Worm (Caenorhabditis elegans): ENCODE results near the gene hacd-1.

hacd-1 gene

ce11 chrV:1450160-1450559 lies 10.0 kb upstream of the hacd-1 start, which contains the start of gene cnc-2:
TSS of gene cnc-2 (minus strand) at chrV:1450183.
- TF ChIP-seq sptf-1 (tag; optimal IDR thresholded peaks at IDR 0.05) (no peak), ztf-11 (tag; optimal IDR thresholded peaks at IDR 0.05) (no peak), drap-1 (GFP tag; optimal IDR thresholded peaks at IDR 0.05) (no peak), nhr-2 (tag; optimal IDR thresholded peaks at IDR 0.05) (no peak), blmp-1 (tag; optimal IDR thresholded peaks at IDR 0.05) (no peak), sem-2 (GFP tag; optimal IDR thresholded peaks at IDR 0.05) (no peak), nhr-237 (tag; optimal IDR thresholded peaks at IDR 0.05) (no peak), tbx-8 (GFP tag; optimal IDR thresholded peaks at IDR 0.05) (no peak)

- no peak for TF ChIP-seq sptf-1 (tag; optimal IDR thresholded peaks at IDR 0.05)
- TF ChIP-seq ces-1 (GFP tag; optimal IDR thresholded peaks at IDR 0.05), result no peak
Measured at ce11 chrV:1451334-1451733, 8.8 kb upstream of the hacd-1 start, which contains the start of gene srj-23. TSS of gene srj-23 (plus strand) at chrV:1451634.

- TF ChIP-seq nhr-237 (tag; optimal IDR thresholded peaks at IDR 0.05) (no peak), ceh-39 (tag; optimal IDR thresholded peaks at IDR 0.05) (no peak), sem-2 (GFP tag; optimal IDR thresholded peaks at IDR 0.05) (no peak), flh-1 (GFP tag; optimal IDR thresholded peaks at IDR 0.05) (no peak)
Measured at ce11 chrV:1454762-1455161, 5.4 kb upstream of the hacd-1 start, which contains the start of gene chil-14. TSS of gene chil-14 (plus strand) at chrV:1455062.

- TF ChIP-seq nhr-237 (tag; optimal IDR thresholded peaks at IDR 0.05) (no peak), zip-8 (tag; optimal IDR thresholded peaks at IDR 0.05) (no peak), lsy-2 (tag; optimal IDR thresholded peaks at IDR 0.05) (no peak), bed-3 (GFP tag; optimal IDR thresholded peaks at IDR 0.05) (no peak), lin-32 (GFP tag; optimal IDR thresholded peaks at IDR 0.05) (no peak), nhr-12 (tag; optimal IDR thresholded peaks at IDR 0.05) (no peak), nhr-76 (tag; optimal IDR thresholded peaks at IDR 0.05) (no peak), elt-3 (tag; optimal IDR thresholded peaks at IDR 0.05) (no peak), M03D4.4 (tag; optimal IDR thresholded peaks at IDR 0.05) (no peak), nhr-2 (tag; optimal IDR thresholded peaks at IDR 0.05) (no peak), flh-1 (GFP tag; optimal IDR thresholded peaks at IDR 0.05) (no peak), sptf-1 (tag; optimal IDR thresholded peaks at IDR 0.05) (no peak)
Measured at ce11 chrV:1455280-1455679, 4.9 kb upstream of the hacd-1 start.

- TF ChIP-seq nhr-28 (tag; optimal IDR thresholded peaks at IDR 0.05) (no peak), mep-1 (tag; optimal IDR thresholded peaks at IDR 0.05) (no peak), drap-1 (GFP tag; optimal IDR thresholded peaks at IDR 0.05) (no peak), M03D4.4 (tag; optimal IDR thresholded peaks at IDR 0.05) (no peak), unc-39 (tag; optimal IDR thresholded peaks at IDR 0.05) (no peak), mab-5 (tag; optimal IDR thresholded peaks at IDR 0.05) (no peak), unc-120 (tag; optimal IDR thresholded peaks at IDR 0.05; ENCODE audit: poor library complexity, severe bottlenecking) (no peak), tbx-8 (GFP tag; optimal IDR thresholded peaks at IDR 0.05) (no peak), ceh-39 (tag; optimal IDR thresholded peaks at IDR 0.05) (no peak), snpc-4 (tag; optimal IDR thresholded peaks at IDR 0.05) (no peak), elt-1 (tag; optimal IDR thresholded peaks at IDR 0.05; ENCODE audit: borderline replicate concordance, insufficient read depth) (no peak), nhr-12 (tag; optimal IDR thresholded peaks at IDR 0.05) (no peak), lin-32 (GFP tag; optimal IDR thresholded peaks at IDR 0.05) (no peak), hlh-1 (tag; optimal IDR thresholded peaks at IDR 0.05) (no peak), sptf-1 (tag; optimal IDR thresholded peaks at IDR 0.05) (no peak), ztf-11 (tag; optimal IDR thresholded peaks at IDR 0.05) (no peak), zip-8 (tag; optimal IDR thresholded peaks at IDR 0.05) (no peak), cnd-1 (tag; optimal IDR thresholded peaks at IDR 0.05) (no peak), bed-3 (GFP tag; optimal IDR thresholded peaks at IDR 0.05) (no peak)
Measured at ce11 chrV:1456614-1457013, 3.6 kb upstream of the hacd-1 start.

- TF ChIP-seq hlh-1 (tag; optimal IDR thresholded peaks at IDR 0.05) (no peak), unc-39 (tag; optimal IDR thresholded peaks at IDR 0.05) (no peak), unc-62 (GFP tag; optimal IDR thresholded peaks at IDR 0.05) (no peak), lin-32 (GFP tag; optimal IDR thresholded peaks at IDR 0.05) (no peak), mep-1 (tag; optimal IDR thresholded peaks at IDR 0.05) (no peak), ces-1 (GFP tag; optimal IDR thresholded peaks at IDR 0.05) (no peak), nhr-28 (tag; optimal IDR thresholded peaks at IDR 0.05) (no peak), drap-1 (GFP tag; optimal IDR thresholded peaks at IDR 0.05) (no peak), sem-2 (GFP tag; optimal IDR thresholded peaks at IDR 0.05) (no peak), unc-120 (tag; optimal IDR thresholded peaks at IDR 0.05; ENCODE audit: poor library complexity, severe bottlenecking) (no peak), elt-3 (tag; optimal IDR thresholded peaks at IDR 0.05) (no peak), nhr-2 (tag; optimal IDR thresholded peaks at IDR 0.05) (no peak), bed-3 (GFP tag; optimal IDR thresholded peaks at IDR 0.05) (no peak)
Measured at ce11 chrV:1459374-1459926, 719 bp upstream of the hacd-1 start.
